Worm (Caenorhabditis elegans): ENCODE measurements around the gene C28G1.10.

ce11 chrX:8797653-8798052 is 49.3 kb upstream of the C28G1.10 start:
- TF ChIP-seq W03F9.2 (tag; optimal IDR thresholded peaks at IDR 0.05) = no peak
- TF ChIP-seq dao-5 (tag; optimal IDR thresholded peaks at IDR 0.05) = no peak
